Worm (Caenorhabditis elegans) whole organism, young adult: ENCODE measurements around the gene dsl-2.

Source experiments
- B0035.1 ChIP-seq: sonication (generic microtip); optimal IDR thresholded peaks from 2 replicates; lab custom pipeline; 2016; ENCODE audit warnings: missing genetic modification characterization, mild to moderate bottlenecking, missing compliant biosample characterization, missing genotype, missing genetic modification reagents
- C17E4.6 ChIP-seq: fragments of 200-800 bp; sonication (Bioruptor generic); IDR thresholded peaks from 2 replicates; pipeline ENCODE4 v1.3.6; 2022; ENCODE audit warnings: missing genetic modification reagents, missing genetic modification characterization, missing compliant biosample characterization
- D2030.7 ChIP-seq: fragments of 200-800 bp; sonication (Bioruptor generic); IDR thresholded peaks from 2 replicates; pipeline ENCODE4 v1.3.6; 2022; ENCODE audit warnings: missing genetic modification reagents, missing genetic modification characterization, missing compliant biosample characterization
- F23B12.7 ChIP-seq: sonication (generic microtip); optimal IDR thresholded peaks from 2 replicates; lab custom pipeline; 2017; ENCODE audit warnings: missing genetic modification characterization, mild to moderate bottlenecking, missing compliant biosample characterization, antibody characterized with exemption, moderate library complexity; ENCODE audit not compliant: insufficient read depth
- F33H1.4 ChIP-seq: fragments of 200-800 bp; sonication (Bioruptor generic); IDR thresholded peaks from 2 replicates; pipeline ENCODE4 v1.3.6; 2022; ENCODE audit warnings: missing genetic modification reagents, missing genetic modification characterization, missing compliant biosample characterization
- F37B4.10 ChIP-seq: fragments of 200-800 bp; sonication (Bioruptor generic); IDR thresholded peaks from 2 replicates; pipeline ENCODE4 v1.3.6; 2022; ENCODE audit warnings: missing genetic modification characterization, missing compliant biosample characterization
- F49E8.2 ChIP-seq: sonication (generic microtip); optimal IDR thresholded peaks from 3 replicates; lab custom pipeline; 2017; ENCODE audit warnings: missing genetic modification characterization, mild to moderate bottlenecking, missing compliant biosample characterization, antibody characterized with exemption, moderate library complexity; ENCODE audit not compliant: insufficient read depth
- F52B5.7 ChIP-seq: sonication (generic microtip); optimal IDR thresholded peaks from 2 replicates; lab custom pipeline; 2016; ENCODE audit warnings: mild to moderate bottlenecking, missing genetic modification characterization, missing compliant biosample characterization
- K11D2.4 ChIP-seq: fragments of 200-800 bp; sonication (Bioruptor generic); IDR thresholded peaks from 2 replicates; pipeline ENCODE4 v1.3.6; 2022; ENCODE audit warnings: missing genetic modification reagents, missing genetic modification characterization, missing compliant biosample characterization
- T07F8.4 ChIP-seq: sonication (generic microtip); optimal IDR thresholded peaks from 2 replicates; lab custom pipeline; 2016; ENCODE audit warnings: mild to moderate bottlenecking, missing genetic modification characterization, moderate library complexity, missing compliant biosample characterization
- Y56A3A.18 ChIP-seq: fragments of 200-800 bp; sonication (Bioruptor generic); IDR thresholded peaks from 2 replicates; pipeline ENCODE4 v1.3.6; 2022; ENCODE audit warnings: missing genetic modification reagents, missing genetic modification characterization, missing compliant biosample characterization
- Y79H2A.3 ChIP-seq: fragments of 200-800 bp; sonication (Bioruptor generic); conservative IDR thresholded peaks from 2 replicates; pipeline ENCODE4 v1.3.6; 2022; ENCODE audit warnings: missing genetic modification reagents, missing genetic modification characterization, missing compliant biosample characterization
- ZK185.1 ChIP-seq: sonication (generic microtip); optimal IDR thresholded peaks from 2 replicates; lab custom pipeline; 2016; ENCODE audit warnings: mild to moderate bottlenecking, missing genetic modification characterization, missing compliant biosample characterization; ENCODE audit not compliant: poor library complexity, severe bottlenecking
- attf-6 ChIP-seq: fragments of 200-800 bp; sonication (Bioruptor generic); IDR thresholded peaks from 2 replicates; pipeline ENCODE4 v1.3.6; 2022; ENCODE audit warnings: missing genetic modification reagents, missing genetic modification characterization, missing compliant biosample characterization
- ccch-3 ChIP-seq: fragments of 200-800 bp; sonication (Bioruptor generic); optimal IDR thresholded peaks from 2 replicates; lab custom pipeline; 2018; ENCODE audit warnings: mild to moderate bottlenecking, missing genetic modification characterization, missing compliant biosample characterization
- cebp-2 ChIP-seq: fragments of 200-800 bp; sonication (Bioruptor generic); IDR thresholded peaks from 2 replicates; pipeline ENCODE4 v1.3.6; 2022; ENCODE audit warnings: missing genetic modification characterization, missing compliant biosample characterization
- ceh-58 ChIP-seq: fragments of 200-800 bp; sonication (Bioruptor generic); IDR thresholded peaks from 2 replicates; pipeline ENCODE4 v1.3.6; 2022; ENCODE audit warnings: missing genetic modification characterization, missing compliant biosample characterization
- dpff-1 ChIP-seq: sonication (generic microtip); optimal IDR thresholded peaks from 2 replicates; lab custom pipeline; 2017; ENCODE audit warnings: mild to moderate bottlenecking, missing genetic modification characterization, missing compliant biosample characterization
- ets-4 ChIP-seq: fragments of 200-800 bp; sonication (Bioruptor generic); optimal IDR thresholded peaks from 2 replicates; lab custom pipeline; 2018; ENCODE audit warnings: mild to moderate bottlenecking, missing genetic modification characterization, missing compliant biosample characterization
- hmg-1.2 ChIP-seq: fragments of 200-800 bp; sonication (Bioruptor generic); IDR thresholded peaks from 2 replicates; pipeline ENCODE4 v1.3.6; 2022; ENCODE audit warnings: missing genetic modification reagents, missing genetic modification characterization, missing compliant biosample characterization
- hrde-1 ChIP-seq: sonication (generic microtip); optimal IDR thresholded peaks from 2 replicates; lab custom pipeline; 2016; ENCODE audit warnings: missing genetic modification characterization, mild to moderate bottlenecking, missing compliant biosample characterization, moderate library complexity, missing genotype, missing genetic modification reagents, borderline replicate concordance
- lag-1 ChIP-seq: fragments of 200-800 bp; sonication (Bioruptor generic); IDR thresholded peaks from 2 replicates; pipeline ENCODE4 v1.3.6; 2022; ENCODE audit warnings: missing genetic modification reagents, missing genetic modification characterization, missing compliant biosample characterization
- lin-26 ChIP-seq: fragments of 200-800 bp; sonication (Bioruptor generic); IDR thresholded peaks from 2 replicates; pipeline ENCODE4 v1.3.6; 2022; ENCODE audit warnings: missing genetic modification reagents, missing genetic modification characterization, missing compliant biosample characterization
- madf-10 ChIP-seq: sonication (generic microtip); optimal IDR thresholded peaks from 2 replicates; lab custom pipeline; 2016; ENCODE audit warnings: mild to moderate bottlenecking, missing genetic modification characterization, missing compliant biosample characterization
- mcd-1 ChIP-seq: fragments of 200-800 bp; sonication (Bioruptor generic); IDR thresholded peaks from 2 replicates; pipeline ENCODE4 v1.3.6; 2022; ENCODE audit warnings: missing genetic modification reagents, missing genetic modification characterization, missing compliant biosample characterization
- nhr-80 ChIP-seq: sonication (generic microtip); optimal IDR thresholded peaks from 2 replicates; lab custom pipeline; 2016; ENCODE audit warnings: missing genetic modification characterization, missing compliant biosample characterization
- sdz-38 ChIP-seq: sonication (generic microtip); optimal IDR thresholded peaks from 2 replicates; lab custom pipeline; 2016; ENCODE audit warnings: missing genotype, missing genetic modification characterization, missing compliant biosample characterization
- somi-1 ChIP-seq: fragments of 200-800 bp; sonication (Bioruptor generic); optimal IDR thresholded peaks from 2 replicates; lab custom pipeline; 2018; ENCODE audit warnings: mild to moderate bottlenecking, missing genetic modification characterization, missing compliant biosample characterization
- tlf-1 ChIP-seq: fragments of 200-800 bp; sonication (Bioruptor generic); optimal IDR thresholded peaks from 2 replicates; lab custom pipeline; 2018; ENCODE audit warnings: mild to moderate bottlenecking, missing genetic modification characterization, missing compliant biosample characterization
- ztf-26 ChIP-seq: sonication (generic microtip); optimal IDR thresholded peaks from 2 replicates; lab custom pipeline; 2017; ENCODE audit warnings: missing genetic modification characterization, missing compliant biosample characterization
- ztf-6 ChIP-seq: fragments of 200-800 bp; sonication (Bioruptor generic); IDR thresholded peaks from 2 replicates; pipeline ENCODE4 v1.3.6; 2022; ENCODE audit warnings: missing genetic modification reagents, missing genetic modification characterization, missing compliant biosample characterization

The dsl-2 gene

DNA sequence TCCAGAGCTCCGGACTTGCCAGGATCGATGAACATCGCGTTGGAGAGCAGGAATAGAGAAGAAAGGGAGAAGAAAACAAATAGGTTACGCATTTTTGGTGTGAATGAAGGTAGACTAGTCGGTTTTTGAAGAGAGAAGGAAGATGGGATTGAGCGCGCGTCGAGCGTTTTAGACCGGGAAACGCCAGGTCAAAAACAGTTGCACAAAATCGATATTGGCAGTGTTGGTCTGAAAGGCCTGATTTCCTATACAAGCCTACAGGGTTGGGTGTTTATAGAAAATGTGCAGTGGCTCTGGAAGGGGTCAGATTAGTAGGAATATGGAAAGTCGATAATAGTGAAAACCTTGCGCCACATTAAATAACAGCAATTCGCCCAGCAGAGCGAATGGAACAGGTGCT lies at the start of gene dsl-2:
Gene dsl-2, minus strand, starts transcription at position 101 of the 400 bp plus-strand sequence.
- TF ChIP-seq F33H1.4 (GFP tag; lab: Robert Waterston, UW) (no peak), Y56A3A.18 (GFP tag; lab: Robert Waterston, UW) (no peak), F52B5.7 (no peak)

DNA sequence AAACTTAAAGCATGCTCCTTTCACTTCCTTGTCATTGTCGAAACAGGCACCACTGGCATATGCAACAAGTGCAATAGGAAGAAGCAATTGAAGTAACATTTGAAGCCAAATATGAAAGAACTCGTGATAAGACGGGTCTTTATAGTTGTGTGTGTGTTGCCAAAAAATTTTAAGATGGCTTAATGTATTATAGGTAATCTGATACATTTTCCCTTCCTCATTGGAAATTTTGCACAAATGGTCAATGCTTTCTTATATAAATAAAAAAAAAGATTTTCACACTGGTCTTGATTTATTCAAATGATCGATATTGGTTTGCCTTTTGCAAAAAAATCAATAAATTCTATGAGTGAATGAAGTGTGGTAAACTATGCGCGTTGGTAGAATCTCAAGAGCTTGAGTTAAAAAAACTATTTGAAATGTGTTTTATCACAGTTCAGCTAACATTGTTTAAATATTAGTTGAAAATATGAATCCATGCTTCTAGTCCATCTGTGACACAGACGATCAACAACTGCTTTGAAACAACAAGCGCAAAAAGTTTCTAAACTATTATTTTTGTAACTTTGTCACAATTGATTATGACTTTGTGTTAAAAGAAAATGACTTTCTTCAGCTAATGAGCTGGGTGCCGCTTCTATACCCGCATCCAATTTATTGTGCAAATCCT lies 46.6 kb upstream of the dsl-2 start, which contains the start of the genes clec-166 and F38A1.6:
Gene clec-166, minus strand, starts transcription at position 101 of the 670 bp plus-strand sequence.
Gene F38A1.6, plus strand, starts transcription at position 620 of the 670 bp plus-strand sequence.
- no peak for TF ChIP-seq ZK185.1 (tag; lab: Kevin White, UChicago)
- TF ChIP-seq somi-1: no peak
- TF ChIP-seq tlf-1 (GFP tag; lab: Kevin White, UChicago): no peak
- no peak for TF ChIP-seq Y79H2A.3 (GFP tag; lab: Robert Waterston, UW)
- TF ChIP-seq hmg-1.2 (GFP tag; lab: Robert Waterston, UW): no peak
- TF ChIP-seq ceh-58 (GFP tag; lab: Robert Waterston, UW): no peak
- no peak for TF ChIP-seq K11D2.4 (GFP tag; lab: Robert Waterston, UW)
- no peak for TF ChIP-seq lag-1
- no peak for TF ChIP-seq lin-26 (GFP tag; lab: Robert Waterston, UW)
- no peak for TF ChIP-seq sdz-38 (tag; lab: Kevin White, UChicago)
- no peak for TF ChIP-seq B0035.1
- no peak for TF ChIP-seq cebp-2 (GFP tag; lab: Robert Waterston, UW)
- no peak for TF ChIP-seq ets-4
- TF ChIP-seq ztf-6: no peak

DNA sequence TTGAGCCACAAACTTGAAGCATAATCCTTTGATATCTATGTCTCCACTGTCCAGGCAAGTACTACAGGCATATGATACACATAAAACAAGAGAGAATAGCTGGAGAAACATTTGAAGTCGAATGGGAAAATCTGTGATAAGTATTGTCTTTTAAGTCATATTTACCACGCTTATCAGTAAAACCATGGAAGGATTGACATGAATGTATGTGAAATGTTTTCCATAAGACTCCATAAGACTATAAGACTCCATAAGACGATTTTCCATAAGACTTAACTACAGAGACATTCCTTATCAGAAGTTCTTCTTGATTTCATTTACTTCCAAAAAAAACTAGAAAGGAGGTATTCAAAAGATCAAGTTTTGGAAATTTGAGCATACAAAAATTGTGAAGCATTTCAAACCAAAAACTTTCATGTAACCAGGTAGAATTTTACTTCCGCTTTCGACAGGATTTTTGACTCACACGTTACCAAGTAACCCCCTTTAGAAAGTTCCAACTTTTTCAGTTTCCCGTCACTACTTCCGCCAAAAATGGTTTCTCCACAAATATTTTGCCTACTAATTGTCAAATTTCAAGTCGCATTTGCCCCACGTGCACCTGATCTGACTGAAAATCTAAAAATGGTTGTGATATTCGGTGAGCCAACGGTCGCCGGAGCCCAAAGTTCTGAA lies 42.1 kb upstream of the dsl-2 start, which contains the start of the genes clec-165 and F38A1.11:
Gene clec-165, minus strand, starts transcription at position 125 of the 675 bp plus-strand sequence.
Gene F38A1.11, plus strand, starts transcription at position 625 of the 675 bp plus-strand sequence.
- TF ChIP-seq nhr-80 (peak; percentile 25), ccch-3 (no peak), dpff-1 (tag; lab: Kevin White, UChicago) (no peak), mcd-1 (GFP tag; lab: Robert Waterston, UW) (no peak)

DNA sequence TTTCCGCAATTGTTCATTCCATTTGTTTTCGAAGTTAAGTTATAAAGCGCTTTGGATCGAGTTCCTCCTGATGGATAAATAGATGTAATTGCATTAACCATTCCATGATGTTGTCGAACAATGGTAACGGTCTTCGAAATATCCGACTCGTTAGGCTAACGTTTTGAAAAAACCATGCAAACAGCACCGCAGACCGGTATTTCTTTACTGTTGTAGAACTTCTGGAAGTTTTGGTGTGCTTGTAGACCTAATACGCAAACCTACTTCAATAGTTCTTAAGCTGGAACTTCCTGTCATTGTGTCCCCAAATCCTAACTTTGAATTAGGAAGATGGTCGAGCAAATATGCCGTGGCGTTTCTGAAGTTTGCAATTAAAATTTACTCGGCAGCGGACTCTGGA lies 40.5 kb upstream of the dsl-2 start, which contains the start of gene F38A1.9:
Gene F38A1.9, minus strand, starts transcription at position 101 of the 400 bp plus-strand sequence.
- no peak for TF ChIP-seq F23B12.7 (tag; lab: Kevin White, UChicago)
- no peak for TF ChIP-seq T07F8.4 (tag; lab: Kevin White, UChicago)
- TF ChIP-seq F37B4.10 (GFP tag; lab: Robert Waterston, UW): no peak
- no peak for TF ChIP-seq hrde-1 (tag; lab: Kevin White, UChicago)
- TF ChIP-seq attf-6 (GFP tag; lab: Robert Waterston, UW): no peak
- no peak for TF ChIP-seq D2030.7 (GFP tag; lab: Robert Waterston, UW)
- TF ChIP-seq madf-10 (tag; lab: Kevin White, UChicago): no peak
- no peak for TF ChIP-seq ztf-26
- no peak for TF ChIP-seq C17E4.6 (GFP tag; lab: Robert Waterston, UW)
- TF ChIP-seq F49E8.2 (tag; lab: Kevin White, UChicago): no peak
- TF ChIP-seq, all 124 proteins: peak for 0
